Worm (Caenorhabditis elegans): ENCODE data around the gene sec-3.

sec-3 gene

DNA sequence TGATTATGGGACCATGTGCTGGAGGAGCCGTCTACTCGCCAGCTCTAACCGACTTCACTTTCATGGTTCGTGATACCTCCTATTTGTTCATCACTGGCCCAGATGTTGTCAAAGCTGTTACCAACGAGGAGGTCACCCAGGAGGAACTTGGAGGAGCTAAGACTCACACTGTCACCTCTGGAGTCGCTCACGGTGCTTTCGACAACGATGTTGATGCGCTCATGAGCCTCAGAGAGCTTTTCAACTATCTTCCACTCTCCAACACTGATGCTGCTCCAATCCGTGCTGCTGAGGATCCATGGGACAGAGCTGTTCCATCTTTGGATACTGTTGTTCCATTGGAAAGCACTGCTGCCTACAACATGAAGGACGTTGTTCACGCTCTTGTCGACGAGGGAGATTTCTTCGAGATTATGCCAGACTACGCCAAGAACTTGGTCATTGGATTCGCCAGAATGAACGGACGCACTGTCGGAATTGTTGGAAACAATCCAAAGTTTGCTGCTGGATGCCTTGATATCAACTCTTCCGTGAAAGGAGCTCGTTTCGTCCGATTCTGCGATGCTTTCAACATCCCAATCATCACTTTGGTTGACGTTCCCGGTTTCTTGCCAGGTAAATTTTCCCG is 8.4 kb downstream of the sec-3 start:
- TF ChIP-seq dao-5 (tag; optimal IDR thresholded peaks at IDR 0.05): no peak
- TF ChIP-seq W03F9.2 (tag; optimal IDR thresholded peaks at IDR 0.05): no peak
- TF ChIP-seq him-1 (tag; optimal IDR thresholded peaks at IDR 0.05): no peak

ce11 chrX:3089894-3090414 is 9.7 kb downstream of the sec-3 start:
- no peak for TF ChIP-seq dao-5 (tag; optimal IDR thresholded peaks at IDR 0.05)
- TF ChIP-seq him-1 (tag; optimal IDR thresholded peaks at IDR 0.05): no peak
- TF ChIP-seq W03F9.2 (tag; optimal IDR thresholded peaks at IDR 0.05): peak; percentile 26

- TF ChIP-seq him-1 (tag; optimal IDR thresholded peaks at IDR 0.05) (no peak), dao-5 (tag; optimal IDR thresholded peaks at IDR 0.05) (no peak), W03F9.2 (tag; optimal IDR thresholded peaks at IDR 0.05) (no peak)
Observed at ce11 chrX:3089423-3089822, 10.2 kb downstream of the sec-3 start, which contains the start of gene pccb-1. Gene pccb-1 (plus strand): TSS chrX:3089549.

DNA sequence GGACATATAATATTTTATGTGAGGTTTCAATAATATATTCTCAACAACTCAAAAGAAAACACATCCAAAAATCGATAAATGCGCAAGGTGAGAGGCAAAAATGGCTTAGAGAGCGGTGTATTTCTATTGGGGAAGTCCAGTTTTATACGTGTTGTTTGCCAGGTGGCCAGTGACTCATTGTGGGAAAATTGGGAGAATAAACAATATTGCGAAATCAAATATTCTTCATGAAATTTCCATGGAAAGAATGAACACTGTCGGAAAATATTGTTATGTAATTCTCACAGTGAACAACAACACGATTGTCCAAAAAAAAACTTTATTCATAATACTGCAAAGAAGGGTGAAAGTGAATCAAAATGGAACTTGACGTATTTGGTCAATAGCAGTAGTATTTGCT is 12.0 kb downstream of the sec-3 start:
- TF ChIP-seq him-1 (tag; optimal IDR thresholded peaks at IDR 0.05): no peak
- no peak for TF ChIP-seq W03F9.2 (tag; optimal IDR thresholded peaks at IDR 0.05)

DNA sequence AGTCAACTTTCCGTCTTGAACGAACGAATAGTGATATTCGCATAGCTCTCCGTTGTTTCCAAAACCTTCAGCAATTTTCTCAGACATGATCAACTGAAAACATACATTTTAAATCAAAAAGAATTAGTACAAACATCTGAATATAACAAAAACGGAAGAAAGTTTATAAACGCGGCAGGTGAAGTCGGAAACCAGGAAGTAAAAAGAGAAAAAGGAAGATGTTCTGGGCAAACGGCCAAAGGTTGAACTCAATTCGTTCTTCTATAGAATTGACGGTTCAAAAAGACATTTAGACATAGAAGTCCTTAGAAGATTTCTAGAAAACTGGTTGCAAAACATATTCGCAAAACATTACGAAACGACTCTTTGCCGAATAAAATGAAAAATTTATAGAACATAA is 12.4 kb downstream of the sec-3 start, which contains the start of gene F52E4.5:
Gene F52E4.5, minus strand, starts transcription at position 101 of the 400 bp plus-strand sequence.
- TF ChIP-seq W03F9.2 (tag; optimal IDR thresholded peaks at IDR 0.05) (no peak), him-1 (tag; optimal IDR thresholded peaks at IDR 0.05) (no peak), dao-5 (tag; optimal IDR thresholded peaks at IDR 0.05) (no peak)

- TF ChIP-seq dao-5 (tag; optimal IDR thresholded peaks at IDR 0.05) (no peak), him-1 (tag; optimal IDR thresholded peaks at IDR 0.05) (no peak), W03F9.2 (tag; optimal IDR thresholded peaks at IDR 0.05) (no peak)
Observed at ce11 chrX:3080825-3081224, 18.8 kb downstream of the sec-3 start, which contains the start of gene twk-16. Gene twk-16 (plus strand): TSS chrX:3081125.

ce11 chrX:3070322-3070721 is 29.3 kb downstream of the sec-3 start, which contains the start of gene ceh-31:
Gene ceh-31 (minus strand): TSS chrX:3070422.
- TF ChIP-seq dao-5 (tag; optimal IDR thresholded peaks at IDR 0.05): no peak
- TF ChIP-seq him-1 (tag; optimal IDR thresholded peaks at IDR 0.05): no peak
- TF ChIP-seq W03F9.2 (tag; optimal IDR thresholded peaks at IDR 0.05): no peak

DNA sequence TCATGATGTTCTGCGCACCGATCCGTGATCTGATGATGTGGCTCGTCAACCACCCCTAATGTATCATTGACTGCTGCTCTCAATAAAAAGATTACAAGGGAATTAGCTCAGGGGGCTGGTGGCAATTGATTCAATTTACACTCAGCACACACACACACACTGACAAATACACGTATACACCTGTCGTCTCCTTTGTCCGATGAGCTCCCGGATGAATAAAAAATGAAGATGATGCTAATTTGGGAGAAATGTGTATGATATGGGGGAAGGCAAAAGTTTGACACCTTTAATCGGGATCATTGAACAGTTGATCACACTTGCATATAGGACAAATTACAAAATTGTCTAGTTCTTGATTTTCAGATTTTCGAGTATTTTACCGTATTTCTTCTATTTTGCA is 32.6 kb downstream of the sec-3 start:
- TF ChIP-seq him-1 (tag; optimal IDR thresholded peaks at IDR 0.05): no peak
- TF ChIP-seq dao-5 (tag; optimal IDR thresholded peaks at IDR 0.05): no peak
- no peak for TF ChIP-seq W03F9.2 (tag; optimal IDR thresholded peaks at IDR 0.05)

DNA sequence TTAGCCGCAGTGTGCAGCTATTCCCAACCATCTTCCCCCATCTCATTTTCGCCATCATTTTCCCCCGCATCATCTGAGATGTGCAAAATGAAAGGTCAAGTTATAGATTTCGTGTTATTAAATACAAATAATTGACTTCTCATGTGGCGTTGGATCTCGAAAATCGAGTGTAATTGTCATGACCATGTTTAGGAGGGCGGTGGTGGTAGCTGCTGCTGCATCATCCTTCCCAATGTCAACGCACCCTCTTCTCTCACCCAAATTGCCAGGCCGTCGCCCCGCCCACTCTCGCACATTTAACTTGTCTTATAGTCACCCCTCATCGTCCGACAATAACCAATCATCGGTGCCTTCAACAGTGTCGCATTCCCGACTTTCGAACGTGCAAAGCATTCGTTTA is 36.4 kb downstream of the sec-3 start, which contains the start of gene ceh-30:
Gene ceh-30, plus strand, starts transcription at position 301 of the 400 bp plus-strand sequence.
- TF ChIP-seq W03F9.2 (tag; optimal IDR thresholded peaks at IDR 0.05) (no peak), him-1 (tag; optimal IDR thresholded peaks at IDR 0.05) (no peak)

DNA sequence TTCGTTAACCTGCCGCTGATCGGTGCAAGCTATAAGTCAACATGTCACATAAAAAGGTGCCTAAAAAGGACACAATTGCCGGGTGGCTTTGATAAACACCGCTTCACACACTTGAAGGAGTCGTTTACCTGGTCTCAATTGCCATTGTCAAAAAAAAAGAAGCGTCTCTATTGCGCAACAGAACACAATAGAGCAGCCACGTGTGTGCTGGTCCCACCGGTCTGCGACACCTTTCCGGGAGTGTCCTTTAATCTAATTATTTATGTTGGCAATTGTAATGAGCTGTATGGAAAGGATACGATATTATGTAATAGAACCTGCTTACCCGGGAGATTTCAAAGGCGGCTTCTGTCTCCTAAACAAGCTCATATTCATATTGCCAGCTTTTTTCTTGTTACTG is 38.0 kb downstream of the sec-3 start:
- TF ChIP-seq him-1 (tag; optimal IDR thresholded peaks at IDR 0.05): no peak
- TF ChIP-seq dao-5 (tag; optimal IDR thresholded peaks at IDR 0.05): no peak
- no peak for TF ChIP-seq W03F9.2 (tag; optimal IDR thresholded peaks at IDR 0.05)

ce11 chrX:3059299-3059698 is 40.4 kb downstream of the sec-3 start, which contains the start of gene rsef-1:
Gene rsef-1 (minus strand): TSS chrX:3059399.
- TF ChIP-seq dao-5 (tag; optimal IDR thresholded peaks at IDR 0.05) (no peak), W03F9.2 (tag; optimal IDR thresholded peaks at IDR 0.05) (no peak), him-1 (tag; optimal IDR thresholded peaks at IDR 0.05) (no peak)

ce11 chrX:3057656-3058055 is 42.0 kb downstream of the sec-3 start:
- no peak for TF ChIP-seq him-1 (tag; optimal IDR thresholded peaks at IDR 0.05)
- no peak for TF ChIP-seq W03F9.2 (tag; optimal IDR thresholded peaks at IDR 0.05)
- no peak for TF ChIP-seq dao-5 (tag; optimal IDR thresholded peaks at IDR 0.05)

DNA sequence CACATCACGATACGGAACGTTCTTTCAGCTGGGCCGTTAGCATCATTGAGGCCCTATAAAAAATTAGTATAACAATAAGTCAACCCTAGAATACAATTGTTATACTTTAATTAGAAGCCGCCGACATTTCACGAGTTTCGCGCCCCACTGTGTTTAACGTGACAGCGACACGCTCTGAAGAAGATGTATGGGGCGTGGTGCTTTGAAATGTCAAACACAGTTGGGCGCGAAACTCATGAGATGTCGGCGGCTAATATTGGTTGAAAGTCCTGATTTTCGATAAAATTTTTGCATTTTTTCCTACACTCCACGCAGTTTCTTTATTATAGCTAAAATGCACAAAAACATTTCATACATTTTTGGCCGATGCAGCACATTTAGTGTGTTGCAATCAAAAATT is 43.6 kb downstream of the sec-3 start:
- TF ChIP-seq W03F9.2 (tag; optimal IDR thresholded peaks at IDR 0.05): no peak
- TF ChIP-seq him-1 (tag; optimal IDR thresholded peaks at IDR 0.05): no peak
- no peak for TF ChIP-seq dao-5 (tag; optimal IDR thresholded peaks at IDR 0.05)

ce11 chrX:3054802-3055201 is 44.9 kb downstream of the sec-3 start, which contains the start of gene twk-26:
Gene twk-26 (minus strand): TSS chrX:3054824.
- TF ChIP-seq W03F9.2 (tag; optimal IDR thresholded peaks at IDR 0.05): no peak
- no peak for TF ChIP-seq dao-5 (tag; optimal IDR thresholded peaks at IDR 0.05)
- TF ChIP-seq him-1 (tag; optimal IDR thresholded peaks at IDR 0.05): no peak

DNA sequence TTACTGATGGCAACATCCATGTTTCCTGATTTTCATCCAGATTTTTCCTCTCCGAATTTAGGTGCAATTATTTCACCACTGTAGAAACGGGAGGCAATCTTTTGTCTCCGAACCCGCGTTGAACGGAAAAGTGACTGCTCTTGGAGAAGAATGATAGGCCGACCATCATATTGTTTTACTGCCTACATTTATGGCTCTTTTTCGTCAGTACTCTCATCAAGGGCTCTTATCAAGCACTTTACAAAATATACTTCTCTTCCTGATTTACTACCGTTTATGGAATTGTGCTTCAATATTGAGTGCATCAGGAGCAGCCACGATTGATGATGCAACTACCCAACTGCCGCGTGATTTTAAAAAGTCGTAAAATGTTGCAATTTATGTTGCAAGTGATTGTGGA is 45.3 kb downstream of the sec-3 start:
- TF ChIP-seq W03F9.2 (tag; optimal IDR thresholded peaks at IDR 0.05) (no peak), dao-5 (tag; optimal IDR thresholded peaks at IDR 0.05) (no peak), him-1 (tag; optimal IDR thresholded peaks at IDR 0.05) (no peak)
